Worm (Caenorhabditis elegans): ENCODE data around the gene clec-232.

- TF ChIP-seq pha-4 (tag; optimal IDR thresholded peaks at IDR 0.05) (no peak), nhr-12 (tag; optimal IDR thresholded peaks at IDR 0.05) (no peak), unc-39 (tag; optimal IDR thresholded peaks at IDR 0.05) (no peak), lin-13 (tag; optimal IDR thresholded peaks at IDR 0.05) (no peak), lsy-2 (tag; optimal IDR thresholded peaks at IDR 0.05) (no peak), snpc-4 (tag; optimal IDR thresholded peaks at IDR 0.05) (no peak), ces-1 (GFP tag; optimal IDR thresholded peaks at IDR 0.05) (no peak), elt-1 (tag; optimal IDR thresholded peaks at IDR 0.05; ENCODE audit: borderline replicate concordance, insufficient read depth) (no peak), elt-3 (tag; optimal IDR thresholded peaks at IDR 0.05) (no peak), ceh-83 (GFP tag; optimal IDR thresholded peaks at IDR 0.05) (no peak), nhr-28 (tag; optimal IDR thresholded peaks at IDR 0.05) (no peak), ztf-11 (tag; optimal IDR thresholded peaks at IDR 0.05) (no peak)
Measured at ce11 chrV:15943125-15943524, 32.8 kb upstream of the clec-232 start, which contains the start of gene srw-53.
